Worm (Caenorhabditis elegans) whole organism, L1 larva: ENCODE results near the gene C35D10.8.

ENCODE experiments used
- alr-1 ChIP-seq: fragments of 200-800 bp; sonication (Bioruptor generic); optimal IDR thresholded peaks from 2 replicates; lab custom pipeline; 2018; ENCODE audit warnings: borderline replicate concordance, mild to moderate bottlenecking, missing genetic modification characterization, missing compliant biosample characterization
- ama-1 ChIP-seq: fragments of 150-350 bp; optimal IDR thresholded peaks from 2 replicates; lab custom pipeline; 2014
- lin-15B ChIP-seq: fragments of 150-350 bp; sonication (generic microtip); optimal IDR thresholded peaks from 3 replicates; lab custom pipeline; 2014; ENCODE audit warnings: missing biosample characterization, missing genetic modification characterization
- nhr-237 ChIP-seq: fragments of 150-350 bp; optimal IDR thresholded peaks from 2 replicates; lab custom pipeline; 2014; ENCODE audit warnings: missing biosample characterization, missing genetic modification characterization
- nhr-76 ChIP-seq: sonication (generic microtip); optimal IDR thresholded peaks from 2 replicates; lab custom pipeline; 2017; ENCODE audit warnings: missing biosample characterization, missing genetic modification characterization
- snpc-4 ChIP-seq: fragments of 150-350 bp; optimal IDR thresholded peaks from 2 replicates; lab custom pipeline; 2014; ENCODE audit warnings: missing biosample characterization, missing genetic modification characterization
- unc-62 ChIP-seq: fragments of 150-350 bp; optimal IDR thresholded peaks from 2 replicates; lab custom pipeline; 2014; ENCODE audit warnings: missing biosample characterization, missing genetic modification reagents, missing genetic modification characterization
- zag-1 ChIP-seq: fragments of 150-350 bp; optimal IDR thresholded peaks from 2 replicates; lab custom pipeline; 2014; ENCODE audit warnings: missing biosample characterization, missing genetic modification characterization

- TF ChIP-seq lin-15B (tag; lab: Kevin White, UChicago) (no peak), zag-1 (tag; lab: Kevin White, UChicago) (no peak), unc-62 (no peak), alr-1 (tag; lab: Kevin White, UChicago) (no peak), nhr-76 (tag; lab: Kevin White, UChicago) (no peak), nhr-237 (tag; lab: Kevin White, UChicago) (no peak), snpc-4 (tag; lab: Kevin White, UChicago) (no peak), ama-1 (lab: Kevin White, UChicago) (no peak)
These were observed 48.7 kb upstream of the C35D10.8 start for ce11 chrIII:4806345-4806744.
